Worm (Caenorhabditis elegans): ENCODE results near the gene fbxb-2.

- TF ChIP-seq ztf-28 (GFP tag; IDR thresholded peaks at IDR 0.05) (no peak), madf-3 (GFP tag; IDR thresholded peaks at IDR 0.05) (no peak), nfya-1 (tag; optimal IDR thresholded peaks at IDR 0.05; ENCODE audit: borderline replicate concordance, insufficient read depth) (no peak), lin-35 (GFP tag; optimal IDR thresholded peaks at IDR 0.05) (no peak), snpc-4 (GFP tag; optimal IDR thresholded peaks at IDR 0.05) (no peak), snpc-4 (tag; optimal IDR thresholded peaks at IDR 0.05) (no peak), rpc-1 (optimal IDR thresholded peaks at IDR 0.05) (no peak), rpc-1 (tag; optimal IDR thresholded peaks at IDR 0.05) (no peak), dpl-1 (GFP tag; optimal IDR thresholded peaks at IDR 0.05) (no peak), efl-1 (GFP tag; optimal IDR thresholded peaks at IDR 0.05) (no peak), nfyb-1 (GFP tag; IDR thresholded peaks at IDR 0.05) (no peak)
Measured at ce11 chrV:19202800-19203199, 34.3 kb downstream of the fbxb-2 start.

Data from whole organism, young adult.